Worm (Caenorhabditis elegans): Measurements from ENCODE around the gene T27E9.6.
A peak's percentile ranks its signal among the peaks of the same experiment; 100 is the strongest.
"Not testable (repeated sequence)": the region's sequence is repeated elsewhere in the genome, so short reads cannot be mapped to it uniquely, and the experiment has no call there.

Gene T27E9.6

ce11 chrIII:13455207-13455606 lies 21.4 kb downstream of the T27E9.6 start, which contains the start of gene cua-1:
TSS of gene cua-1 (minus strand) at chrIII:13455307.
- TF ChIP-seq zfp-2 (tag; optimal IDR thresholded peaks at IDR 0.05) = no peak
- TF ChIP-seq aly-2 (tag; optimal IDR thresholded peaks at IDR 0.05) = no peak
- TF ChIP-seq hmg-1.1 (GFP tag; IDR thresholded peaks at IDR 0.05) = no peak
- no peak for TF ChIP-seq nhr-10 (tag; optimal IDR thresholded peaks at IDR 0.05)
- TF ChIP-seq lin-15B (tag; optimal IDR thresholded peaks at IDR 0.05) = no peak
- TF ChIP-seq lin-38 (GFP tag; IDR thresholded peaks at IDR 0.05) = no peak
- TF ChIP-seq mxl-3 (GFP tag; optimal IDR thresholded peaks at IDR 0.05) = no peak
- no peak for TF ChIP-seq zip-2 (tag; optimal IDR thresholded peaks at IDR 0.05)
- no peak for TF ChIP-seq dmd-9 (GFP tag; IDR thresholded peaks at IDR 0.05)
- no peak for TF ChIP-seq unc-39 (tag; optimal IDR thresholded peaks at IDR 0.05)
- no peak for TF ChIP-seq lin-13 (GFP tag; optimal IDR thresholded peaks at IDR 0.05)
- TF ChIP-seq sdz-12 (GFP tag; optimal IDR thresholded peaks at IDR 0.05) = no peak
- TF ChIP-seq ztf-7 (tag; optimal IDR thresholded peaks at IDR 0.05) = no peak

ce11 chrIII:13452824-13453223 lies 23.8 kb downstream of the T27E9.6 start:
- no peak for TF ChIP-seq nhr-11 (tag; optimal IDR thresholded peaks at IDR 0.05)
- TF ChIP-seq dmd-6 (GFP tag; IDR thresholded peaks at IDR 0.05) = peak; percentile 44; the same call in 1 of the 2 replicates
- TF ChIP-seq zfp-2 (tag; optimal IDR thresholded peaks at IDR 0.05) = no peak
- no peak for TF ChIP-seq madf-5 (GFP tag; IDR thresholded peaks at IDR 0.05)
- TF ChIP-seq T26A8.4 (GFP tag; IDR thresholded peaks at IDR 0.05) = no peak
- TF ChIP-seq fkh-10 (GFP tag; optimal IDR thresholded peaks at IDR 0.05) = no peak
- no peak for TF ChIP-seq nhr-102 (tag; optimal IDR thresholded peaks at IDR 0.05)
- TF ChIP-seq pqm-1 (tag; optimal IDR thresholded peaks at IDR 0.05) = peak; percentile 53

- TF ChIP-seq Y48G9A.11 (GFP tag; IDR thresholded peaks at IDR 0.05) (peak; percentile 45; the same call in 1 of the 2 replicates), dmd-8 (GFP tag; IDR thresholded peaks at IDR 0.05) (0 out of 2 replicates have a peak, but pooled peaks have one; percentile 69), arid-1 (GFP tag; conservative IDR thresholded peaks at IDR 0.05) (0 out of 2 replicates have a peak, but pooled peaks have one; percentile 5), tra-1 (GFP tag; IDR thresholded peaks at IDR 0.05) (0 out of 2 replicates have a peak, but pooled peaks have one; percentile 42), F26F4.8 (GFP tag; conservative IDR thresholded peaks at IDR 0.05) (0 out of 2 replicates have a peak, but pooled peaks have one; percentile 46), madf-5 (GFP tag; IDR thresholded peaks at IDR 0.05) (0 out of 4 replicates have a peak, but pooled peaks of 1 of the 2 experiments have one; percentile 52), php-3 (GFP tag; IDR thresholded peaks at IDR 0.05) (peak; percentile 19; the same call in 1 of the 2 replicates), snpc-1.2 (GFP tag; IDR thresholded peaks at IDR 0.05) (peak; percentile 51; the same call in 1 of the 2 replicates), F44E2.7 (GFP tag; IDR thresholded peaks at IDR 0.05) (peak; percentile 58; the same call in 1 of the 2 replicates), set-16 (GFP tag; IDR thresholded peaks at IDR 0.05) (peak; percentile 93), T26A8.4 (GFP tag; IDR thresholded peaks at IDR 0.05) (0 out of 2 replicates have a peak, but pooled peaks have one; percentile 16)
Measured at ce11 chrIII:13448235-13448634, 28.3 kb downstream of the T27E9.6 start.

- TF ChIP-seq madf-5 (GFP tag; IDR thresholded peaks at IDR 0.05) = 0 out of 4 replicates have a peak, but pooled peaks of 1 of the 2 experiments have one; percentile 61
- 0 out of 2 replicates have a peak, but pooled peaks have one; percentile 26 for TF ChIP-seq Y105C5A.15 (GFP tag; IDR thresholded peaks at IDR 0.05)
- TF ChIP-seq saeg-2 (GFP tag; IDR thresholded peaks at IDR 0.05) = 0 out of 2 replicates have a peak, but pooled peaks have one; percentile 38
- TF ChIP-seq zfp-3 (GFP tag; conservative IDR thresholded peaks at IDR 0.05) = 0 out of 2 replicates have a peak, but pooled peaks have one; percentile 62
- peak; percentile 65 for TF ChIP-seq snpc-1.2 (GFP tag; IDR thresholded peaks at IDR 0.05)
- TF ChIP-seq vab-7 (GFP tag; IDR thresholded peaks at IDR 0.05) = peak; percentile 57; the same call in 1 of the 2 replicates
- peak; percentile 31; the same call in 1 of the 2 replicates for TF ChIP-seq tra-1 (GFP tag; IDR thresholded peaks at IDR 0.05)
- TF ChIP-seq lin-1 (GFP tag; IDR thresholded peaks at IDR 0.05) = 0 out of 2 replicates have a peak, but pooled peaks have one; percentile 18
- TF ChIP-seq F26F4.8 (GFP tag; conservative IDR thresholded peaks at IDR 0.05) = 0 out of 2 replicates have a peak, but pooled peaks have one; percentile 55
- peak; percentile 63; the same call in 1 of the 2 replicates for TF ChIP-seq arid-1 (GFP tag; conservative IDR thresholded peaks at IDR 0.05)
- TF ChIP-seq Y75B8A.6 (GFP tag; IDR thresholded peaks at IDR 0.05) = 0 out of 2 replicates have a peak, but pooled peaks have one; percentile 22
- TF ChIP-seq Y48G9A.11 (GFP tag; IDR thresholded peaks at IDR 0.05) = peak; percentile 59; the same call in 1 of the 2 replicates
- peak; percentile 81 for TF ChIP-seq pha-4 (GFP tag; IDR thresholded peaks at IDR 0.05)
- TF ChIP-seq pha-4 (tag; optimal IDR thresholded peaks at IDR 0.05) = not testable (repeated sequence)
- TF ChIP-seq ceh-44 (GFP tag; IDR thresholded peaks at IDR 0.05) = 0 out of 2 replicates have a peak, but pooled peaks have one; percentile 41
- TF ChIP-seq set-16 (GFP tag; IDR thresholded peaks at IDR 0.05) = 0 out of 2 replicates have a peak, but pooled peaks have one; percentile 6
- TF ChIP-seq lim-7 (GFP tag; IDR thresholded peaks at IDR 0.05) = 0 out of 2 replicates have a peak, but pooled peaks have one; percentile 44
- peak; percentile 65; the same call in 1 of the 2 replicates for TF ChIP-seq egl-43 (GFP tag; IDR thresholded peaks at IDR 0.05)
- peak; percentile 95 for TF ChIP-seq mdt-29 (GFP tag; IDR thresholded peaks at IDR 0.05)
- 0 out of 2 replicates have a peak, but pooled peaks have one; percentile 21 for TF ChIP-seq php-3 (GFP tag; IDR thresholded peaks at IDR 0.05)
- peak; percentile 48 for TF ChIP-seq lin-38 (GFP tag; IDR thresholded peaks at IDR 0.05)
Measured at ce11 chrIII:13447439-13447838, 29.1 kb downstream of the T27E9.6 start.
